Fruit fly (Drosophila melanogaster): ENCODE measurements around the gene wgn.
A peak's percentile ranks its signal among the peaks of the same experiment; 100 is the strongest.

Gene wgn

DNA sequence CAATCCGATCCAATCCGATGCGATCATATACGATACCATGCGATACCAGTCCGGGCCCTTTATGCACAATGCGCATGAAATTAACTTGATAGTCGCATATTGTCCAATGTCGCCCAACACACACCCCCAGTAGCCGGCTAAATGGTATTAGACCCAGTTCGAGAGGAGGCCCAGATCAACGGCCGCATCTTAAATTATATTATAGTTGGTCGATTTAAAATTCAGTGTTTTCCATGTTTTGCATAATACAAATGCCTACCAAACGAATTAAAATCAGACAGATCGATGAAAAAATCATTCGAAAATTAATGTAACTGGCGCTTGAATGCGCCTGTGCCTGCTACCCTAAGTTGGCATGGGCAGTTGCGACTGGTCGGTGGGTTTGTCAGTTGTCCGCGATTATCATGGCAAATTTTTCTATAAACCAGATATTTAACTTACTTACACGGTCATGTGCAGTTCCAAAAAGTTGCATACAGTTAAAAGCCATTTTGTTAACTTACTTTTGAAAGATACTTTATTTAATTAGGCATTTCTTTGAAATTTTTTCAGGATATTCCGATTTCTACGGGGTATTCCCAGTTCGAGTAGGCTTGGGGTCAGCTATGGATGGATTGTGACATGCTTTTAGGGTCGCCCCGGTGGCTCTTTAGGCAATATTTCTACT lies 35.2 kb upstream of the wgn start (continued):
- TF ChIP-seq grn (GFP tag; optimal IDR thresholded peaks at IDR 0.05) = peak; percentile 20
- TF ChIP-seq CG11723 (GFP tag; optimal IDR thresholded peaks at IDR 0.05) = no peak
- no peak for TF ChIP-seq wor (GFP tag; IDR thresholded peaks at IDR 0.05)
- no peak for TF ChIP-seq Lim3 (GFP tag; IDR thresholded peaks at IDR 0.05)
- TF ChIP-seq cg (GFP tag; optimal IDR thresholded peaks at IDR 0.05) = no peak
- TF ChIP-seq CG4820 (GFP tag; optimal IDR thresholded peaks at IDR 0.05) = no peak
- no peak for TF ChIP-seq CG14667 (GFP tag; IDR thresholded peaks at IDR 0.05)
- TF ChIP-seq CG18619 (GFP tag; optimal IDR thresholded peaks at IDR 0.05) = no peak
- no peak for TF ChIP-seq Asciz (GFP tag; optimal IDR thresholded peaks at IDR 0.05)
- peak; percentile 31 for TF ChIP-seq Sox102F (GFP tag; optimal IDR thresholded peaks at IDR 0.05)
- TF ChIP-seq Side (GFP tag; optimal IDR thresholded peaks at IDR 0.05) = no peak
- TF ChIP-seq kni (GFP tag; optimal IDR thresholded peaks at IDR 0.05) = no peak
- no peak for TF ChIP-seq CG7745 (tag; optimal IDR thresholded peaks at IDR 0.05)
- TF ChIP-seq lilli (GFP tag; optimal IDR thresholded peaks at IDR 0.05) = no peak
- peak in 1 of 2 experiments; percentile 35 for TF ChIP-seq bsh (GFP tag; optimal IDR thresholded peaks at IDR 0.05)
- TF ChIP-seq CG4424 (GFP tag; optimal IDR thresholded peaks at IDR 0.05) = no peak
- no peak for TF ChIP-seq gt (GFP tag; IDR thresholded peaks at IDR 0.05)
- no peak for TF ChIP-seq CG2129 (GFP tag; IDR thresholded peaks at IDR 0.05; ENCODE audit: partially characterized antibody)
- no peak for TF ChIP-seq CG9727 (GFP tag; optimal IDR thresholded peaks at IDR 0.05)
- TF ChIP-seq MTF-1 (GFP tag; optimal IDR thresholded peaks at IDR 0.05; ENCODE audit: borderline replicate concordance) = no peak
- no peak for TF ChIP-seq CG31365 (tag; optimal IDR thresholded peaks at IDR 0.05)
- TF ChIP-seq stc (GFP tag; IDR thresholded peaks at IDR 0.05) = peak; percentile 28; the same call in 1 of the 2 replicates
- peak; percentile 36 for TF ChIP-seq CG13424 (tag; optimal IDR thresholded peaks at IDR 0.05)
- TF ChIP-seq CG6175 (GFP tag; IDR thresholded peaks at IDR 0.05) = no peak
- TF ChIP-seq run (tag; optimal IDR thresholded peaks at IDR 0.05) = no peak
- TF ChIP-seq pfk (GFP tag; optimal IDR thresholded peaks at IDR 0.05) = no peak
- peak; percentile 25 for TF ChIP-seq nmo (GFP tag; optimal IDR thresholded peaks at IDR 0.05)
- 0 out of 4 replicates have a peak, but pooled peaks have one; percentile 24 for TF ChIP-seq chinmo (GFP tag; IDR thresholded peaks at IDR 0.05; ENCODE audit: partially characterized antibody)
- no peak for TF ChIP-seq pzg (GFP tag; optimal IDR thresholded peaks at IDR 0.05)
- TF ChIP-seq CG10366 (GFP tag; IDR thresholded peaks at IDR 0.05) = peak; percentile 45; the same call in 1 of the 2 replicates
- no peak for TF ChIP-seq az2 (GFP tag; optimal IDR thresholded peaks at IDR 0.05)
- no peak for TF ChIP-seq TFAM (GFP tag; optimal IDR thresholded peaks at IDR 0.05)
- no peak for TF ChIP-seq CG18764 (GFP tag; optimal IDR thresholded peaks at IDR 0.05)
- no peak for TF ChIP-seq knrl (GFP tag; IDR thresholded peaks at IDR 0.05; ENCODE audit: partially characterized antibody)
- TF ChIP-seq gsb (GFP tag; IDR thresholded peaks at IDR 0.05) = no peak
- no peak for TF ChIP-seq Ada2b (GFP tag; IDR thresholded peaks at IDR 0.05)
- TF ChIP-seq Hand (GFP tag; optimal IDR thresholded peaks at IDR 0.05) = no peak
- TF ChIP-seq gem (tag; optimal IDR thresholded peaks at IDR 0.05) = peak; percentile 62
- no peak for TF ChIP-seq CG11695 (GFP tag; IDR thresholded peaks at IDR 0.05)
- TF ChIP-seq Aef1 (GFP tag; IDR thresholded peaks at IDR 0.05) = no peak
- TF ChIP-seq NfI (GFP tag; optimal IDR thresholded peaks at IDR 0.05) = no peak
- TF ChIP-seq CG3281 (GFP tag; optimal IDR thresholded peaks at IDR 0.05) = no peak
- no peak for TF ChIP-seq CkIIα-i1 (GFP tag; IDR thresholded peaks at IDR 0.05)
- TF ChIP-seq esg (GFP tag; conservative IDR thresholded peaks at IDR 0.05) = no peak
- TF ChIP-seq vvl (GFP tag; IDR thresholded peaks at IDR 0.05) = peak; percentile 57
- no peak for TF ChIP-seq stwl (tag; optimal IDR thresholded peaks at IDR 0.05)
- peak; percentile 50 for TF ChIP-seq sisA (GFP tag; IDR thresholded peaks at IDR 0.05)
- TF ChIP-seq luna (GFP tag; optimal IDR thresholded peaks at IDR 0.05) = no peak
- no peak for TF ChIP-seq CG1233 (GFP tag; optimal IDR thresholded peaks at IDR 0.05)
- TF ChIP-seq Sry-δ (GFP tag; optimal IDR thresholded peaks at IDR 0.05) = no peak
